Fruit fly (Drosophila melanogaster) Kc167 (cell line): Measurements from ENCODE around the gene CG33342.

Experiments
- Myc ChIP-seq: fragments of >200 bp; optimal IDR thresholded peaks from 2 replicates; lab custom pipeline; 2017; ENCODE audit warnings: missing external identifiers
- Sin3A ChIP-seq: fragments of >200 bp; optimal IDR thresholded peaks from 2 replicates; lab custom pipeline; 2018; ENCODE audit warnings: missing external identifiers
- h ChIP-seq: fragments of >200 bp; optimal IDR thresholded peaks from 3 replicates; lab custom pipeline; 2018; ENCODE audit warnings: missing external identifiers
- insv ChIP-seq: fragments of >200 bp; optimal IDR thresholded peaks from 3 replicates; lab custom pipeline; 2018; ENCODE audit warnings: missing external identifiers
- psq ChIP-seq: fragments of >200 bp; optimal IDR thresholded peaks from 2 replicates; lab custom pipeline; 2017; ENCODE audit warnings: missing external identifiers

- TF ChIP-seq Myc (lab: Kevin White, UChicago) (no peak), psq (lab: Kevin White, UChicago) (no peak), insv (no peak), Sin3A (lab: Kevin White, UChicago) (no peak), h (lab: Kevin White, UChicago) (no peak)
Observed at dm6 chr3R:24386434-24386833, 9.8 kb downstream of the CG33342 start.
